Worm (Caenorhabditis elegans): ENCODE results near the gene msd-2.

DNA sequence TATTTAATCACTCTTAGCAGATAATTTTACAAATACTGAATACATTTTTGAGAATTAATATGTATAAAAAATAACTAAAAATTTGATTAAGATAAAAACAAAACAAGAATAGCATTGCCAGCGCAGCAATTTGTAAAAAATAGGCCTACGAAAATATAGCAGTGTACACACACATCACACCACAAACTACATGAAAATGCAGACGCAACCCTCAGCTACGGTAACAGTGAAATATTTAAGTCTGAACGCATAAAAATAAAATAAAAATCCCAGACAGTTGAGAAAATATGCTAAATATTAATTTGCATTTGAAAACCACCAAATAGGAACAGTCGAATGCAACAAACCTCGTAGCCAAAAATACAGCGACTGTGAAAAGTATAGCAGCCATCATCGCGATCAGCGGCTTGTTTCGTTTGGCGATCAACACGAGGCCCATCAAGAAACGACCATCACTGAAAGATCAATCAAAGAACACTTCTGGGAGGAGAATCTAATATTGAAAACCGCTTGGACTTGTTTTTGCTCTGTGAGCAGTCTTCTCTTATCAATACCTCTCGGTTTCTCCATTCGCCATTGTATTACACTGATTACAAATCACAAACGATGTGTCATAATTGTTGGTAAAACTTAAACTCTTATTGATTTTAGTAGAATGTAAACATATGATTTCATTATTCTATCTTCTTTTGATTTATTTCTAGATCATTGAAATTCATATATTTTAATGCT, 30.2 kb upstream of the msd-2 start, which contains the start of gene pyp-1:
- TF ChIP-seq M03D4.4 (tag; optimal IDR thresholded peaks at IDR 0.05) (no peak), elt-1 (tag; optimal IDR thresholded peaks at IDR 0.05; ENCODE audit: borderline replicate concordance, insufficient read depth) (no peak)

Data from whole organism, mixed stage, embryonic.